Worm (Caenorhabditis elegans) whole organism, early embryonic: ENCODE data around the gene ZK637.14.

ENCODE experiments used
- aly-1 ChIP-seq: sonication (generic microtip); optimal IDR thresholded peaks from 2 replicates; lab custom pipeline; 2016; ENCODE audit warnings: missing genetic modification characterization, missing compliant biosample characterization
- ama-1 ChIP-seq: fragments of 150-350 bp; optimal IDR thresholded peaks from 2 replicates; lab custom pipeline; 2014
- hmbx-1 ChIP-seq: sonication (generic microtip); optimal IDR thresholded peaks from 2 replicates; lab custom pipeline; 2016; ENCODE audit warnings: mild to moderate bottlenecking, missing genetic modification characterization, missing compliant biosample characterization
- hmg-4 ChIP-seq: fragments of 200-800 bp; sonication (Bioruptor generic); optimal IDR thresholded peaks from 2 replicates; lab custom pipeline; 2018; ENCODE audit warnings: mild to moderate bottlenecking, missing genetic modification characterization, missing compliant biosample characterization
- hnd-1 ChIP-seq: sonication (generic microtip); optimal IDR thresholded peaks from 2 replicates; lab custom pipeline; 2016; ENCODE audit warnings: missing genetic modification characterization, missing compliant biosample characterization
- scrt-1 ChIP-seq: fragments of 200-800 bp; sonication (Bioruptor generic); IDR thresholded peaks from 2 replicates; pipeline ENCODE4 v1.3.6; 2022; ENCODE audit warnings: missing genetic modification characterization, missing compliant biosample characterization
- tbx-11 ChIP-seq: fragments of 200-800 bp; sonication (Bioruptor generic); IDR thresholded peaks from 2 replicates; pipeline ENCODE4 v1.3.6; 2022; ENCODE audit warnings: missing genetic modification characterization, missing compliant biosample characterization
- tbx-37 ChIP-seq: fragments of 200-800 bp; sonication (Bioruptor generic); conservative IDR thresholded peaks from 2 replicates; pipeline ENCODE4 v1.3.6; 2022; ENCODE audit warnings: missing genetic modification reagents, missing genetic modification characterization, missing compliant biosample characterization

DNA sequence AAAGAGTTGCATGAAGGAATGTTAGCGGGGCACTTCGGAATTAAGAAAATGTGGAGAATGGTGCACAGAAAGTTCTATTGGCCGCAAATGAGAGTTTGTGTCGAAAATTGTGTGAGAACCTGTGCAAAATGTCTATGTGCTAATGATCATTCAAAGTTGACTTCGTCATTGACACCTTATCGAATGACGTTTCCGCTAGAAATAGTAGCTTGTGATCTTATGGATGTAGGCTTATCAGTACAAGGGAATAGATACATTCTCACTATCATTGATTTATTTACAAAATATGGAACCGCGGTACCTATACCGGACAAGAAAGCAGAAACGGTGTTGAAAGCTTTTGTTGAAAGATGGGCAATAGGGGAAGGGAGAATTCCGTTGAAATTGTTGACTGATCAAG, 30.5 kb downstream of the ZK637.14 start:
- TF ChIP-seq hnd-1 (tag; lab: Kevin White, UChicago) (no peak), tbx-37 (GFP tag; lab: Robert Waterston, UW) (no peak), hmg-4 (GFP tag; lab: Kevin White, UChicago) (no peak), aly-1 (no peak), ama-1 (no peak), hmbx-1 (tag; lab: Kevin White, UChicago) (no peak), scrt-1 (GFP tag; lab: Robert Waterston, UW) (no peak), tbx-11 (no peak)
